Worm (Caenorhabditis elegans): ENCODE data around the gene K10D2.8.

ce11 chrIII:5181217-5181616 lies 7.3 kb upstream of the K10D2.8 start:
- TF ChIP-seq fos-1 (tag; optimal IDR thresholded peaks at IDR 0.05) (no peak), pha-4 (tag; optimal IDR thresholded peaks at IDR 0.05) (no peak), unc-62 (GFP tag; optimal IDR thresholded peaks at IDR 0.05) (no peak)
